Worm (Caenorhabditis elegans) whole organism, early embryonic: ENCODE results near the gene F44E2.6.
A peak's percentile ranks its signal among the peaks of the same experiment; 100 is the strongest.

Source experiments
- ama-1 ChIP-seq: fragments of 150-350 bp; optimal IDR thresholded peaks from 2 replicates; lab custom pipeline; 2014
- ceh-13 ChIP-seq: fragments of 200-800 bp; sonication (Bioruptor generic); optimal IDR thresholded peaks from 2 replicates; lab custom pipeline; 2018; ENCODE audit warnings: mild to moderate bottlenecking, missing genetic modification characterization, missing compliant biosample characterization
- ceh-36 ChIP-seq: sonication (generic microtip); optimal IDR thresholded peaks from 2 replicates; lab custom pipeline; 2016; ENCODE audit warnings: missing genetic modification characterization, inconsistent platforms, missing compliant biosample characterization
- hmbx-1 ChIP-seq: sonication (generic microtip); optimal IDR thresholded peaks from 2 replicates; lab custom pipeline; 2016; ENCODE audit warnings: mild to moderate bottlenecking, missing genetic modification characterization, missing compliant biosample characterization
- hmg-4 ChIP-seq: fragments of 200-800 bp; sonication (Bioruptor generic); optimal IDR thresholded peaks from 2 replicates; lab custom pipeline; 2018; ENCODE audit warnings: mild to moderate bottlenecking, missing genetic modification characterization, missing compliant biosample characterization
- sea-1 ChIP-seq: fragments of 200-800 bp; sonication (Bioruptor generic); conservative IDR thresholded peaks from 2 replicates; pipeline ENCODE4 v1.3.6; 2022; ENCODE audit warnings: missing genetic modification characterization, missing compliant biosample characterization
- tbx-11 ChIP-seq: fragments of 200-800 bp; sonication (Bioruptor generic); IDR thresholded peaks from 2 replicates; pipeline ENCODE4 v1.3.6; 2022; ENCODE audit warnings: missing genetic modification characterization, missing compliant biosample characterization

ce11 chrIII:8795595-8796141 lies 49.3 kb downstream of the F44E2.6 start:
- TF ChIP-seq ama-1 = no peak
- TF ChIP-seq ceh-36 (tag; lab: Kevin White, UChicago) = peak; percentile 4
- TF ChIP-seq sea-1 (GFP tag; lab: Robert Waterston, UW) = no peak
- no peak for TF ChIP-seq ceh-13
- TF ChIP-seq tbx-11 = no peak
- peak; percentile 77 for TF ChIP-seq hmg-4 (GFP tag; lab: Kevin White, UChicago)
- no peak for TF ChIP-seq hmbx-1 (tag; lab: Kevin White, UChicago)
